Worm (Caenorhabditis elegans): Measurements from ENCODE around the gene W04D12.1.

DNA sequence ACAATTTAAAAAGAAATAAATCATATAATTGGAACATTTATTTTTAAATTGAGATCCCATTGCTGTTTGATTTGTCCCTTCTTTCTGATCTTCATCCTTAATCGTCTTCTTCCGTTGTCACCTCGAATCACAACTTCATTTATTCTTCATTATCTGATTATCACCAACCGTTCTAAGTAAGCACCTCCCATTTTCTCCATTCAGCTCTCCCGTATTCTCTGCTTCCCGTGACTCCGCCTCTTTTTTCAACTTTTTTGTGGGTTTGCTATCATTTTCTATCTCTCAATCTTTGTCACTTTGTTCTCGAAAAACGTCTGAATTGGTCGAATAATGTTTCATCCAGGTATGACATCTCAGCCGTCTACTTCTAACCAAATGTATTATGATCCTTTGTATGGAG is 20.8 kb upstream of the W04D12.1 start, which contains the start of gene sma-4:
- no peak for TF ChIP-seq snpc-4 (tag; optimal IDR thresholded peaks at IDR 0.05)
- no peak for TF ChIP-seq nhr-237 (tag; optimal IDR thresholded peaks at IDR 0.05)
- TF ChIP-seq nhr-28 (tag; optimal IDR thresholded peaks at IDR 0.05) = no peak
- TF ChIP-seq mab-5 (tag; optimal IDR thresholded peaks at IDR 0.05) = no peak
- no peak for TF ChIP-seq lsy-2 (tag; optimal IDR thresholded peaks at IDR 0.05)
- no peak for TF ChIP-seq elt-3 (tag; optimal IDR thresholded peaks at IDR 0.05)
- no peak for TF ChIP-seq lin-13 (tag; optimal IDR thresholded peaks at IDR 0.05)
- TF ChIP-seq ces-1 (GFP tag; optimal IDR thresholded peaks at IDR 0.05) = no peak
- no peak for TF ChIP-seq ztf-11 (tag; optimal IDR thresholded peaks at IDR 0.05)

Measured in whole organism, mixed stage, embryonic.